Worm (Caenorhabditis elegans) whole organism, late embryonic: Measurements from ENCODE around the gene Y41G9A.6.

Experiments
- hlh-6 ChIP-seq: sonication (generic microtip); optimal IDR thresholded peaks from 2 replicates; lab custom pipeline; 2016; ENCODE audit warnings: missing genotype, missing genetic modification characterization, missing compliant biosample characterization
- mec-3 ChIP-seq: sonication (generic microtip); optimal IDR thresholded peaks from 2 replicates; lab custom pipeline; 2016; ENCODE audit warnings: borderline replicate concordance, missing genetic modification characterization, missing compliant biosample characterization

DNA sequence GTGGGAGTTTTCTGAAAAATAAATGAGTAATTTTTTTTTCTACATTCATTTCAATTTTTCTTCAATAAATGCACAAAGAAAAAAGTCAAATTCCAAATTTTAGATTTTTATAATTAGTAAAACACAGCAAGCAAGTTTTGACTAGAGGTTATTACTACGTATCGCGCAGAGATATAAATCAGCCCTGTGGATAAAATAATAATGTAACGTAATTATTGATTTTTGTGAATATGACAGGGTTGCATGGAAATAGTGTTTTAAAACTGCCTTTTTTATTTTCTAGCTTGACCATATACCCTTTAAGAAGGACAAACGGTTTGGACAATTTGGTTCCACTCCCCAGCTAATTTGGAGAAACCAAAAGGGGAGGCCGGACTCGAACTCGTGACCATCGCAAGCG, 7.3 kb downstream of the Y41G9A.6 start:
- TF ChIP-seq mec-3 (tag; lab: Kevin White, UChicago) (no peak), hlh-6 (tag; lab: Kevin White, UChicago) (no peak)
